Worm (Caenorhabditis elegans): Measurements from ENCODE around the gene F59D12.5.

- TF ChIP-seq unc-39 (tag; optimal IDR thresholded peaks at IDR 0.05): no peak
- no peak for TF ChIP-seq pha-4 (tag; optimal IDR thresholded peaks at IDR 0.05)
- TF ChIP-seq nhr-237 (tag; optimal IDR thresholded peaks at IDR 0.05): no peak
- no peak for TF ChIP-seq elt-3 (tag; optimal IDR thresholded peaks at IDR 0.05)
- no peak for TF ChIP-seq ztf-11 (tag; optimal IDR thresholded peaks at IDR 0.05)
- no peak for TF ChIP-seq unc-120 (tag; optimal IDR thresholded peaks at IDR 0.05; ENCODE audit: poor library complexity, severe bottlenecking)
- no peak for TF ChIP-seq lin-32 (GFP tag; optimal IDR thresholded peaks at IDR 0.05)
Observed at ce11 chrX:15666169-15666811, 19.1 kb upstream of the F59D12.5 start, which contains the start of gene pcdr-1.

Data from whole organism, mixed stage, embryonic.